Worm (Caenorhabditis elegans) whole organism, L4/young adult: ENCODE data around the gene rgs-6.

Source experiments
- W03F9.2 ChIP-seq: fragments of 150-350 bp; optimal IDR thresholded peaks from 2 replicates; lab custom pipeline; 2014; ENCODE audit warnings: missing biosample characterization, missing genetic modification characterization
- dao-5 ChIP-seq: sonication (generic microtip); optimal IDR thresholded peaks from 2 replicates; lab custom pipeline; 2016; ENCODE audit warnings: missing genotype, missing genetic modification characterization, moderate library complexity, missing compliant biosample characterization
- him-1 ChIP-seq: sonication (generic microtip); optimal IDR thresholded peaks from 2 replicates; lab custom pipeline; 2016; ENCODE audit warnings: missing genotype, missing genetic modification reagents, missing genetic modification characterization, missing compliant biosample characterization

ce11 chrX:5710637-5711036, 22.9 kb downstream of the rgs-6 start, which contains the start of gene cat-1:
- no peak for TF ChIP-seq him-1 (tag; lab: Kevin White, UChicago)
- TF ChIP-seq W03F9.2 (tag; lab: Kevin White, UChicago) = no peak
- TF ChIP-seq dao-5 (tag; lab: Kevin White, UChicago) = no peak
